Fruit fly (Drosophila melanogaster) whole organism, embryonic: Measurements from ENCODE around the gene CG42296.
A peak's percentile ranks its signal among the peaks of the same experiment; 100 is the strongest.

Experiments
- CG11696 ChIP-seq: fragments of 200-800 bp; sonication (Bioruptor generic); IDR thresholded peaks from 2 replicates; pipeline ENCODE4 v1.3.6; 2022; ENCODE audit warnings: missing biosample characterization, missing genetic modification characterization
- CG13424 ChIP-seq: fragments of 200-800 bp; sonication (Bioruptor generic); optimal IDR thresholded peaks from 2 replicates; lab custom pipeline; 2019; ENCODE audit warnings: missing biosample characterization, mild to moderate bottlenecking, missing genetic modification characterization, moderate library complexity
- CG14014 ChIP-seq: fragments of 200-800 bp; sonication (Bioruptor generic); IDR thresholded peaks from 2 replicates; pipeline ENCODE4 v1.3.6; 2022; ENCODE audit warnings: missing biosample characterization, missing genetic modification characterization
- CG15696 ChIP-seq: fragments of 200-800 bp; sonication (Bioruptor generic); optimal IDR thresholded peaks from 2 replicates; lab custom pipeline; 2019; ENCODE audit warnings: missing biosample characterization, mild to moderate bottlenecking, missing genetic modification characterization, moderate library complexity
- CG16815 ChIP-seq: fragments of 200-800 bp; sonication (Bioruptor generic); optimal IDR thresholded peaks from 3 replicates; lab custom pipeline; 2017; ENCODE audit warnings: missing biosample characterization, mild to moderate bottlenecking, missing genetic modification characterization
- CG31224 ChIP-seq: fragments of 200-800 bp; sonication (Bioruptor generic); IDR thresholded peaks from 2 replicates; pipeline ENCODE4 v1.3.6; 2022; ENCODE audit warnings: missing biosample characterization, missing genetic modification characterization
- CG31388 ChIP-seq: fragments of 200-800 bp; sonication (Bioruptor generic); optimal IDR thresholded peaks from 2 replicates; lab custom pipeline; 2016; ENCODE audit warnings: missing biosample characterization, missing genetic modification characterization
- CG33213 ChIP-seq: fragments of 200-800 bp; sonication (Bioruptor generic); optimal IDR thresholded peaks from 3 replicates; lab custom pipeline; 2016; ENCODE audit warnings: missing biosample characterization, missing genetic modification characterization
- CG6813 ChIP-seq: fragments of 200-800 bp; sonication (Bioruptor generic); optimal IDR thresholded peaks from 2 replicates; lab custom pipeline; 2017; ENCODE audit warnings: missing biosample characterization, missing genetic modification characterization, mild to moderate bottlenecking, moderate library complexity, missing genetic modification reagents
- CG7357 ChIP-seq: fragments of 200-800 bp; sonication (Bioruptor generic); IDR thresholded peaks from 3 replicates; pipeline ENCODE4 v1.3.6; 2022; ENCODE audit warnings: missing biosample characterization, missing genetic modification characterization
- CG7745 ChIP-seq: fragments of 200-800 bp; sonication (Bioruptor generic); optimal IDR thresholded peaks from 2 replicates; lab custom pipeline; 2018; ENCODE audit warnings: missing biosample characterization, mild to moderate bottlenecking, missing genetic modification characterization, moderate library complexity
- CG7963 ChIP-seq: fragments of 200-800 bp; sonication (Bioruptor generic); IDR thresholded peaks from 3 replicates; pipeline ENCODE4 v1.3.6; 2022; ENCODE audit warnings: missing biosample characterization, missing genetic modification characterization; ENCODE audit not compliant: partially characterized antibody
- CG9609 ChIP-seq: fragments of 200-800 bp; sonication (Bioruptor generic); optimal IDR thresholded peaks from 3 replicates; lab custom pipeline; 2016; ENCODE audit warnings: missing biosample characterization, missing genetic modification characterization
- Camta ChIP-seq: fragments of 200-800 bp; sonication (Bioruptor generic); optimal IDR thresholded peaks from 2 replicates; lab custom pipeline; 2016; ENCODE audit warnings: missing biosample characterization, missing genetic modification characterization
- E2f1 ChIP-seq: fragments of 200-800 bp; sonication (Bioruptor generic); IDR thresholded peaks from 2 replicates; pipeline ENCODE4 v1.3.6; 2022; ENCODE audit warnings: missing biosample characterization, missing genetic modification characterization
- Ets65A ChIP-seq: fragments of 200-800 bp; sonication (Bioruptor generic); peaks from one replicate; lab custom pipeline; 2016; ENCODE audit warnings: missing biosample characterization, missing genetic modification characterization
- Gug ChIP-seq: fragments of 200-800 bp; sonication (Bioruptor generic); IDR thresholded peaks from 4 replicates; pipeline ENCODE4 v1.3.6; 2022; ENCODE audit warnings: missing biosample characterization, missing genetic modification characterization
- HLH4C ChIP-seq: fragments of 200-800 bp; sonication (Bioruptor generic); IDR thresholded peaks from 3 replicates; pipeline ENCODE4 v1.3.6; 2022; ENCODE audit warnings: missing biosample characterization, missing genetic modification characterization; ENCODE audit not compliant: partially characterized antibody
- Hr3 ChIP-seq: fragments of 200-800 bp; sonication (Bioruptor generic); optimal IDR thresholded peaks from 3 replicates; lab custom pipeline; 2016; ENCODE audit warnings: missing biosample characterization, missing genetic modification characterization
- Jarid2 ChIP-seq: fragments of 200-800 bp; sonication (Bioruptor generic); optimal IDR thresholded peaks from 3 replicates; lab custom pipeline; 2017; ENCODE audit warnings: mild to moderate bottlenecking, missing biosample characterization, missing genetic modification reagents, missing genetic modification characterization
- MBD-R2 ChIP-seq: fragments of 200-800 bp; sonication (Bioruptor generic); IDR thresholded peaks from 2 replicates; pipeline ENCODE4 v1.3.6; 2022; ENCODE audit warnings: missing biosample characterization, missing genetic modification characterization
- NC2β ChIP-seq: fragments of 200-800 bp; sonication (Bioruptor generic); optimal IDR thresholded peaks from 2 replicates; lab custom pipeline; 2016; ENCODE audit warnings: missing biosample characterization, missing genetic modification characterization
- Scr ChIP-seq: fragments of 200-800 bp; sonication (Bioruptor generic); IDR thresholded peaks from 2 replicates; pipeline ENCODE4 v1.3.6; 2022; ENCODE audit warnings: missing biosample characterization, missing genetic modification characterization; ENCODE audit not compliant: partially characterized antibody
- Sox102F ChIP-seq: fragments of 200-800 bp; sonication (Bioruptor generic); optimal IDR thresholded peaks from 2 replicates; lab custom pipeline; 2018; ENCODE audit warnings: missing biosample characterization, mild to moderate bottlenecking, missing genetic modification characterization, moderate library complexity
- Trl ChIP-seq, 3 experiments: fragments of >200 bp in 2 of 3; fragments of 200-800 bp in 1 of 3; sonication (Bioruptor generic) in 1 of 3; optimal IDR thresholded peaks; 2 replicates in 1 of 3; 3 replicates in 2 of 3; lab custom pipeline; 2016 to 2017; ENCODE audit warnings: missing biosample characterization in 1 of 3, missing genetic modification characterization in 1 of 3
- Vsx1 ChIP-seq: fragments of 200-800 bp; sonication (Bioruptor generic); optimal IDR thresholded peaks from 2 replicates; lab custom pipeline; 2017; ENCODE audit warnings: missing biosample characterization, mild to moderate bottlenecking, missing genetic modification characterization, missing genetic modification reagents
- ato ChIP-seq: fragments of 200-800 bp; sonication (Bioruptor generic); IDR thresholded peaks from 2 replicates; pipeline ENCODE4 v1.3.6; 2022; ENCODE audit warnings: missing biosample characterization, missing genetic modification characterization; ENCODE audit not compliant: partially characterized antibody
- chm ChIP-seq: fragments of 200-800 bp; sonication (Bioruptor generic); IDR thresholded peaks from 2 replicates; pipeline ENCODE4 v1.3.6; 2022; ENCODE audit warnings: missing biosample characterization, missing genetic modification characterization
- ci ChIP-seq: fragments of 200-800 bp; sonication (Bioruptor generic); IDR thresholded peaks from 3 replicates; pipeline ENCODE4 v1.3.6; 2022; ENCODE audit warnings: missing biosample characterization, missing genetic modification characterization
- corto ChIP-seq: fragments of 200-800 bp; sonication (Bioruptor generic); optimal IDR thresholded peaks from 2 replicates; lab custom pipeline; 2016; ENCODE audit warnings: missing biosample characterization, mild to moderate bottlenecking, missing genetic modification characterization, moderate library complexity
- crp ChIP-seq, 2 experiments: fragments of 200-800 bp; sonication (Bioruptor generic); optimal IDR thresholded peaks; 2 replicates in 1 of 2; 3 replicates in 1 of 2; lab custom pipeline; 2017; ENCODE audit warnings: missing biosample characterization in 2 of 2, missing genetic modification characterization in 2 of 2, mild to moderate bottlenecking in 1 of 2, moderate library complexity in 1 of 2
- cwo ChIP-seq: fragments of 200-800 bp; sonication (Bioruptor generic); optimal IDR thresholded peaks from 3 replicates; lab custom pipeline; 2017; ENCODE audit warnings: missing biosample characterization, missing genetic modification characterization, mild to moderate bottlenecking, moderate library complexity, missing genetic modification reagents
- dati ChIP-seq: fragments of 200-800 bp; sonication (Bioruptor generic); IDR thresholded peaks from 2 replicates; pipeline ENCODE4 v1.3.6; 2022; ENCODE audit warnings: missing biosample characterization, missing genetic modification characterization
- fd102C ChIP-seq: fragments of 200-800 bp; sonication (Bioruptor generic); optimal IDR thresholded peaks from 2 replicates; lab custom pipeline; 2018; ENCODE audit warnings: missing biosample characterization, mild to moderate bottlenecking, missing genetic modification characterization, moderate library complexity
- ken ChIP-seq: fragments of 200-800 bp; sonication (Bioruptor generic); IDR thresholded peaks from 3 replicates; pipeline ENCODE4 v1.3.6; 2022; ENCODE audit warnings: missing biosample characterization, missing genetic modification characterization
- lbe ChIP-seq: fragments of 200-800 bp; sonication (Bioruptor generic); optimal IDR thresholded peaks from 2 replicates; lab custom pipeline; 2016; ENCODE audit warnings: missing biosample characterization, mild to moderate bottlenecking, missing genetic modification characterization
- lov ChIP-seq, 2 experiments: fragments of 200-800 bp in 1 of 2; fragments of >200 bp in 1 of 2; sonication (Bioruptor generic) in 1 of 2; IDR thresholded peaks in 1 of 2; optimal IDR thresholded peaks in 1 of 2; 2 replicates in 1 of 2; 3 replicates in 1 of 2; pipeline versions ENCODE4 v1.3.6 to Lab custom; 2017 to 2022; ENCODE audit warnings: missing biosample characterization in 1 of 2, missing genetic modification characterization in 1 of 2
- nom ChIP-seq: fragments of 200-800 bp; sonication (Bioruptor generic); optimal IDR thresholded peaks from 2 replicates; lab custom pipeline; 2017; ENCODE audit warnings: missing biosample characterization, missing genetic modification characterization, mild to moderate bottlenecking, moderate library complexity, missing genetic modification reagents
- scrt ChIP-seq: fragments of 200-800 bp; sonication (Bioruptor generic); optimal IDR thresholded peaks from 2 replicates; lab custom pipeline; 2018; ENCODE audit warnings: missing biosample characterization, mild to moderate bottlenecking, missing genetic modification characterization, moderate library complexity
- sens ChIP-seq: fragments of 200-800 bp; sonication (Bioruptor generic); peaks from one replicate; lab custom pipeline; 2016; ENCODE audit warnings: missing biosample characterization, missing genetic modification characterization
- seq ChIP-seq: fragments of 200-800 bp; sonication (Bioruptor generic); IDR thresholded peaks from 2 replicates; pipeline ENCODE4 v1.3.6; 2022; ENCODE audit warnings: missing biosample characterization, missing genetic modification characterization
- slbo ChIP-seq: fragments of 200-800 bp; sonication (Bioruptor generic); IDR thresholded peaks from 2 replicates; pipeline ENCODE4 v1.3.6; 2022; ENCODE audit warnings: missing biosample characterization, missing genetic modification characterization
- so ChIP-seq: fragments of 200-800 bp; sonication (Bioruptor generic); IDR thresholded peaks from 3 replicates; pipeline ENCODE4 v1.3.6; 2022; ENCODE audit warnings: missing biosample characterization, missing genetic modification characterization
- wor ChIP-seq: fragments of 200-800 bp; sonication (Bioruptor generic); IDR thresholded peaks from 2 replicates; pipeline ENCODE4 v1.3.6; 2022; ENCODE audit warnings: missing biosample characterization, missing genetic modification characterization
- z ChIP-seq: fragments of 200-800 bp; sonication (Bioruptor generic); IDR thresholded peaks from 3 replicates; pipeline ENCODE4 v1.3.6; 2022; ENCODE audit warnings: missing biosample characterization, missing genetic modification characterization
- zfh2 ChIP-seq: fragments of 200-800 bp; sonication (Bioruptor generic); optimal IDR thresholded peaks from 2 replicates; lab custom pipeline; 2016; ENCODE audit warnings: missing biosample characterization, missing genetic modification characterization

Gene CG42296

DNA sequence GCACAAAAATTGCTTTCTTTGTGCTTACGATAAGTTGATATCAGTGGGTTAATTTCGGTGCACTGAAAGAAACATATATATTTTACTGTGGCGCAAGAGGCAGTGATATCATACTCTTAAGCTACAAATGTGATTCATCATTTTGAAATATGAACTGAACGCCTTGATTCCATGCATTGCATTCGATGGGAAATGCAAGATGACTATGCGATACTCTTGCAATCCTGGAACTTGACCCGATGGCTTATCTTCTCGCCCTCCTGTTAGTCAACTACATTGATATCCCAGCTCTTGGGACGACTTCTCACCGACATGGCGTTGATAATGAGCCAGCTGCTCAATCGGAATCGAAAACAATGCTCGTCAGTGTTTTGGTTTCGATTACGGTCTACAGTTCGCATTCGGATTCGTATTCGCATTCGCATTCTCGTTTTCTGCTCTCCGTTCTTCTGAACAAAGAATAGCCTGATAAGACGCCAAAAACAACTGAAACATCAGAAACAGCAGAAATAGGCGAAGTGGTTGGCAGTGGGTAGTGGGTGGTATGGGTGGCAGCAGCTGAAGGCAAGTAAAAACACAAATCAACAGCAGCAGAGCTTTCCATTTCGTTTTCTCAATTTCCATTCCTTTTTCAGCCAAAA is 46.4 kb downstream of the CG42296 start:
- TF ChIP-seq lbe (GFP tag; lab: Kevin White, UChicago) (peak; percentile 43), CG31224 (GFP tag; lab: Robert Waterston, UW) (peak; percentile 53), wor (no peak), corto (GFP tag; lab: Kevin White, UChicago) (peak; percentile 68), CG7745 (tag; lab: Kevin White, UChicago) (no peak), CG15696 (no peak), nom (GFP tag; lab: Kevin White, UChicago) (peak; percentile 45)

- TF ChIP-seq so (GFP tag; lab: Robert Waterston, UW) (0 out of 3 replicates have a peak, but pooled peaks have one; percentile 31), ato (GFP tag; lab: Robert Waterston, UW) (no peak), Sox102F (GFP tag; lab: Kevin White, UChicago) (no peak), scrt (GFP tag; lab: Kevin White, UChicago) (no peak), Vsx1 (GFP tag; lab: Kevin White, UChicago) (no peak), sens (GFP tag; lab: Kevin White, UChicago) (peak; percentile 23), MBD-R2 (GFP tag; lab: Robert Waterston, UW) (peak; percentile 7; the same call in 1 of the 2 replicates), z (no peak), zfh2 (GFP tag; lab: Kevin White, UChicago) (no peak), CG7357 (no peak), CG7963 (GFP tag; lab: Robert Waterston, UW) (no peak), Trl (optimal IDR thresholded peaks at IDR 0.05; lab: Kevin White, UChicago) (peak in 1 of 2 experiments; percentile 0), Trl (GFP tag; optimal IDR thresholded peaks at IDR 0.05; lab: Kevin White, UChicago) (no peak), dati (no peak), Jarid2 (GFP tag; lab: Kevin White, UChicago) (peak; percentile 54), nom (GFP tag; lab: Kevin White, UChicago) (peak; percentile 21), E2f1 (no peak), CG6813 (no peak), Camta (GFP tag; lab: Kevin White, UChicago) (peak; percentile 5), CG16815 (GFP tag; lab: Kevin White, UChicago) (no peak), ci (GFP tag; lab: Robert Waterston, UW) (0 out of 3 replicates have a peak, but pooled peaks have one; percentile 28), Gug (0 out of 4 replicates have a peak, but pooled peaks have one; percentile 2), Ets65A (GFP tag; lab: Kevin White, UChicago) (peak; percentile 32), ken (GFP tag; lab: Robert Waterston, UW) (no peak)
Measured at dm6 chr2L:1988192-1988561, 47.7 kb downstream of the CG42296 start, which contains the start of gene Npc2a. Gene Npc2a, plus strand, starts transcription at chr2L:1988290.

DNA sequence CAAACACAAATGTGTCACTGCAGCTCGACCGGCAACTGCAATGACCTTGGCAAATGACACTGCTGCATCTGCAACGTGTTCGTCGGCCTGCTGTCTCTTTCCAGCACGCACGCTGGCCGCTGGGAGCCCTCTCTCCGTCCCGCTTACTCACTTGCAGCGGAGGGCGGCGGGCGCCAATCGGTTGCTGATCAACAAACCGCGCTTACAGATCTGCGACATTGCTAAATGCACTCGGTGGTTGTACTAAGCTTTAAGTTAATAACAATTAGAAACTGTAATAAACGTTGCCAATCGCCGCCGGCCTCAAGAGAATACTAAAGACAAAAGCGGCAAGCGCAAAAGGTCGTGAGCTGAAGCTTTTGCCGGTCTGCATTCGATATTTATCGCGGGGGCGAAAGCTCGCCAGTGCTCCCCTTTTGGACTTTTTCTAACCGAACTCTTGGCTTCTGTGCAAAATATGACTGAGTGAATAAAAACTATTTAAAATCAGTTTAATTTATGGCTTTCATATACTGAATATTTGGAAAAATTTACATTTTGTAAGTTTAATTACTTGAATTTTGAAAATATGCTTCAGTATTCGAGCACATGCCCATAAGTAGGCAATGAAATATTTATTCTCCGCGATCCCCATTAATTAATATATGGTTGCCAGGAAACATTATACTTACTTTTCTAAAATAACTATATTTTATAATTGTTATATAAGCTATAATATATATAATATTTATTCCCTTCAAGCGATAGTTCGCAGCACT is 48.2 kb downstream of the CG42296 start, which contains the start of gene Got2:
TSS of gene Got2 (minus strand) at position 325 of the 758 bp plus-strand sequence.
- TF ChIP-seq cwo (GFP tag; lab: Kevin White, UChicago) (no peak), Hr3 (GFP tag; lab: Kevin White, UChicago) (peak; percentile 17), Scr (GFP tag; lab: Robert Waterston, UW) (peak; percentile 84), CG11696 (GFP tag; lab: Robert Waterston, UW) (no peak), CG13424 (tag; lab: Kevin White, UChicago) (peak; percentile 2), CG14014 (GFP tag; lab: Robert Waterston, UW) (peak; percentile 27; the same call in 1 of the 2 replicates), chm (no peak), CG9609 (GFP tag; lab: Kevin White, UChicago) (no peak), lov (optimal IDR thresholded peaks at IDR 0.05; lab: Kevin White, UChicago) (no peak), lov (GFP tag; IDR thresholded peaks at IDR 0.05; lab: Robert Waterston, UW) (no peak), CG33213 (GFP tag; lab: Kevin White, UChicago) (no peak), fd102C (GFP tag; lab: Kevin White, UChicago) (no peak), crp (GFP tag; optimal IDR thresholded peaks at IDR 0.05; lab: Kevin White, UChicago) (peak in 1 of 2 experiments; percentile 63), NC2β (GFP tag; lab: Kevin White, UChicago) (no peak), CG31388 (GFP tag; lab: Kevin White, UChicago) (no peak), HLH4C (GFP tag; lab: Robert Waterston, UW) (peak; percentile 78), slbo (peak; percentile 57), seq (GFP tag; lab: Robert Waterston, UW) (no peak)
